Worm (Caenorhabditis elegans) whole organism, late embryonic: ENCODE results near the gene dhs-30.

Source experiments
- F13H6.1 ChIP-seq: sonication (generic microtip); optimal IDR thresholded peaks from 2 replicates; lab custom pipeline; 2016; ENCODE audit warnings: missing genetic modification characterization, missing compliant biosample characterization
- T23F11.4 ChIP-seq: fragments of 200-800 bp; sonication (Bioruptor generic); optimal IDR thresholded peaks from 2 replicates; lab custom pipeline; 2018; ENCODE audit warnings: mild to moderate bottlenecking, missing genetic modification characterization, missing compliant biosample characterization
- ama-1 ChIP-seq: fragments of 150-350 bp; optimal IDR thresholded peaks from 2 replicates; lab custom pipeline; 2014
- ceh-9 ChIP-seq: sonication (generic microtip); optimal IDR thresholded peaks from 2 replicates; lab custom pipeline; 2016; ENCODE audit warnings: mild to moderate bottlenecking, missing genetic modification characterization, inconsistent platforms, missing compliant biosample characterization
- dve-1 ChIP-seq: sonication (generic microtip); optimal IDR thresholded peaks from 2 replicates; lab custom pipeline; 2017; ENCODE audit warnings: antibody characterized with exemption, mild to moderate bottlenecking, missing genetic modification characterization, missing compliant biosample characterization
- elt-2 ChIP-seq: sonication (generic microtip); optimal IDR thresholded peaks from 2 replicates; lab custom pipeline; 2016; ENCODE audit warnings: missing genetic modification reagents, missing genetic modification characterization, missing compliant biosample characterization
- fkh-10 ChIP-seq: fragments of 150-350 bp; optimal IDR thresholded peaks from 2 replicates; lab custom pipeline; 2014; ENCODE audit warnings: missing biosample characterization, missing genetic modification reagents, missing genetic modification characterization
- fkh-6 ChIP-seq: sonication (generic microtip); optimal IDR thresholded peaks from 2 replicates; lab custom pipeline; 2016; ENCODE audit warnings: missing genetic modification characterization, missing compliant biosample characterization
- odd-2 ChIP-seq: sonication (generic microtip); optimal IDR thresholded peaks from 2 replicates; lab custom pipeline; 2017; ENCODE audit warnings: antibody characterized with exemption, mild to moderate bottlenecking, missing genetic modification characterization, missing compliant biosample characterization
- pag-3 ChIP-seq: sonication (generic microtip); optimal IDR thresholded peaks from 2 replicates; lab custom pipeline; 2016; ENCODE audit warnings: missing compliant biosample characterization, missing genetic modification characterization, borderline replicate concordance
- rnt-1 ChIP-seq: sonication (generic microtip); optimal IDR thresholded peaks from 2 replicates; lab custom pipeline; 2016; ENCODE audit warnings: missing genetic modification characterization, missing compliant biosample characterization
- tbx-2 ChIP-seq: sonication (generic microtip); optimal IDR thresholded peaks from 2 replicates; lab custom pipeline; 2016; ENCODE audit warnings: missing genetic modification characterization, missing compliant biosample characterization
- ttx-3 ChIP-seq: sonication (generic microtip); optimal IDR thresholded peaks from 2 replicates; lab custom pipeline; 2016; ENCODE audit warnings: missing genetic modification reagents, missing genetic modification characterization, missing compliant biosample characterization
- unc-55 ChIP-seq: sonication (generic microtip); optimal IDR thresholded peaks from 2 replicates; lab custom pipeline; 2017; ENCODE audit warnings: missing biosample characterization, missing genetic modification reagents, missing genetic modification characterization

- TF ChIP-seq ama-1 (no peak), fkh-10 (GFP tag; lab: Kevin White, UChicago) (no peak), F13H6.1 (no peak), tbx-2 (tag; lab: Kevin White, UChicago) (no peak), ceh-9 (tag; lab: Kevin White, UChicago) (no peak), fkh-6 (tag; lab: Kevin White, UChicago) (no peak), elt-2 (tag; lab: Kevin White, UChicago) (no peak), dve-1 (tag; lab: Kevin White, UChicago) (no peak), unc-55 (GFP tag; lab: Kevin White, UChicago) (no peak), odd-2 (no peak), rnt-1 (tag; lab: Kevin White, UChicago) (no peak), ttx-3 (no peak), T23F11.4 (GFP tag; lab: Kevin White, UChicago) (no peak), pag-3 (tag; lab: Kevin White, UChicago) (no peak)
These were observed 19.9 kb downstream of the dhs-30 start for ce11 chrX:17215753-17216152.
